Fruit fly (Drosophila melanogaster): ENCODE data around the gene CG31464.

CG31464 gene

dm6 chr3R:8316344-8317105, 25.5 kb downstream of the CG31464 start, which contains the start of gene Coq2:
Gene Coq2, minus strand, starts transcription at chr3R:8316543.
- TF ChIP-seq noc (tag; optimal IDR thresholded peaks at IDR 0.05): no peak

- peak; percentile 44 for TF ChIP-seq noc (tag; optimal IDR thresholded peaks at IDR 0.05)
Observed at dm6 chr3R:8317215-8317614, 26.2 kb downstream of the CG31464 start, which contains the start of gene Ctr1B. Gene Ctr1B, plus strand, starts transcription at chr3R:8317612.

- TF ChIP-seq noc (tag; optimal IDR thresholded peaks at IDR 0.05): no peak
Observed at dm6 chr3R:8317709-8318335, 26.8 kb downstream of the CG31464 start.

- TF ChIP-seq noc (tag; optimal IDR thresholded peaks at IDR 0.05): no peak
Observed at dm6 chr3R:8321447-8321846, 30.4 kb downstream of the CG31464 start, which contains the start of gene Or85a. Gene Or85a, plus strand, starts transcription at chr3R:8321747.

dm6 chr3R:8324016-8324415, 33.0 kb downstream of the CG31464 start, which contains the start of gene CG7443:
Gene CG7443, plus strand, starts transcription at chr3R:8324316.
- TF ChIP-seq noc (tag; optimal IDR thresholded peaks at IDR 0.05): no peak

dm6 chr3R:8326884-8327283, 35.8 kb downstream of the CG31464 start:
- TF ChIP-seq noc (tag; optimal IDR thresholded peaks at IDR 0.05): no peak

dm6 chr3R:8327967-8328789, 37.1 kb downstream of the CG31464 start:
- no peak for TF ChIP-seq noc (tag; optimal IDR thresholded peaks at IDR 0.05)

dm6 chr3R:8329628-8330027, 38.6 kb downstream of the CG31464 start:
- TF ChIP-seq noc (tag; optimal IDR thresholded peaks at IDR 0.05): no peak

- no peak for TF ChIP-seq noc (tag; optimal IDR thresholded peaks at IDR 0.05)
Observed at dm6 chr3R:8333768-8334470, 42.9 kb downstream of the CG31464 start, which contains the start of gene Poxm. Gene Poxm, minus strand, starts transcription at chr3R:8333792.

- no peak for TF ChIP-seq noc (tag; optimal IDR thresholded peaks at IDR 0.05)
Observed at dm6 chr3R:8334471-8334783, 43.4 kb downstream of the CG31464 start.

- TF ChIP-seq noc (tag; optimal IDR thresholded peaks at IDR 0.05): no peak
Observed at dm6 chr3R:8334982-8335381, 43.9 kb downstream of the CG31464 start.

- no peak for TF ChIP-seq noc (tag; optimal IDR thresholded peaks at IDR 0.05)
Observed at dm6 chr3R:8336012-8336567, 45.0 kb downstream of the CG31464 start.

dm6 chr3R:8340675-8341275, 49.7 kb downstream of the CG31464 start, which contains the start of the genes COX7A and Arl2:
Gene COX7A, minus strand, starts transcription at chr3R:8341043.
Gene Arl2, plus strand, starts transcription at chr3R:8341100.
- TF ChIP-seq noc (tag; optimal IDR thresholded peaks at IDR 0.05): peak; percentile 17

Data from whole organism, larva.